Worm (Caenorhabditis elegans) whole organism, L4 larva: ENCODE measurements around the gene T26H5.11.

Experiments
- ces-1 ChIP-seq: fragments of 150-350 bp; sonication (generic microtip); optimal IDR thresholded peaks from 4 replicates; lab custom pipeline; 2014; ENCODE audit warnings: missing biosample characterization, missing genetic modification reagents, missing genetic modification characterization
- lin-13 ChIP-seq: fragments of 150-350 bp; optimal IDR thresholded peaks from 2 replicates; lab custom pipeline; 2014; ENCODE audit warnings: missing biosample characterization, missing genetic modification reagents, missing genetic modification characterization

ce11 chrV:15423601-15424000, 20.5 kb downstream of the T26H5.11 start, which contains the start of gene fbxa-104:
- no peak for TF ChIP-seq lin-13 (GFP tag; lab: Kevin White, UChicago)
- no peak for TF ChIP-seq ces-1
